Worm (Caenorhabditis elegans): ENCODE data around the gene C03E10.3.

ce11 chrV:11304200-11304599, 18.0 kb downstream of the C03E10.3 start:
- TF ChIP-seq nhr-11 (tag; optimal IDR thresholded peaks at IDR 0.05) = no peak
- no peak for TF ChIP-seq grh-1 (GFP tag; IDR thresholded peaks at IDR 0.05)
- no peak for TF ChIP-seq unc-130 (tag; optimal IDR thresholded peaks at IDR 0.05)
- no peak for TF ChIP-seq tbx-2 (tag; optimal IDR thresholded peaks at IDR 0.05)
- no peak for TF ChIP-seq elt-3 (tag; optimal IDR thresholded peaks at IDR 0.05)
- TF ChIP-seq ces-1 (GFP tag; optimal IDR thresholded peaks at IDR 0.05) = no peak
- TF ChIP-seq fkh-8 (tag; optimal IDR thresholded peaks at IDR 0.05) = no peak
- TF ChIP-seq zip-4 (GFP tag; optimal IDR thresholded peaks at IDR 0.05) = no peak
